Fruit fly (Drosophila melanogaster): Measurements from ENCODE around the gene Pomp.

DNA sequence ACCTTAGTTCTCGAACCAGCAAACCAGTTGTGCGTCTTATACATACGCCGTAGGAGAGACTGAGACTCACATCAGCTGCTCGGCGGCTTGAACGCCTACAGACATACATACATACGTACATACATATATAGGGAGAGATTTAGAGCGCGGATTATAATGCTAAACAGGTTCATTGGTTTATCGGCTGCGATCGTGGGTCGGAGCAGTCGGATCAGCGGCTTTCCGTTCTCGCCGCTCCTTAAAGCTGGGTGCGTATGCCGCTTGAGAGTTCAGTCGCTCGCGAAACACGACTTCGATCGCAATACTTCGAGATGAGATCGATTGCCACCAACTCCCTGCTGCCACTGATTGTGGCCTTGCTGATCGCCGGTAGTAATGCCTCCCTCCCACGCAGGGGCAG is 37.8 kb downstream of the Pomp start:
- TF ChIP-seq tai (GFP tag; optimal IDR thresholded peaks at IDR 0.05) (no peak), Hr78 (GFP tag; optimal IDR thresholded peaks at IDR 0.05) (no peak), Mio (GFP tag; optimal IDR thresholded peaks at IDR 0.05) (no peak), usp (GFP tag; optimal IDR thresholded peaks at IDR 0.05) (no peak), dmrt93B (GFP tag; optimal IDR thresholded peaks at IDR 0.05) (no peak), Myc (optimal IDR thresholded peaks at IDR 0.05) (no peak), HLH106 (tag; optimal IDR thresholded peaks at IDR 0.05) (no peak), GATAd (GFP tag; optimal IDR thresholded peaks at IDR 0.05) (no peak), Jra (GFP tag; optimal IDR thresholded peaks at IDR 0.05) (no peak), Dfd (GFP tag; optimal IDR thresholded peaks at IDR 0.05) (no peak), Abd-B (GFP tag; optimal IDR thresholded peaks at IDR 0.05) (no peak)
